Fruit fly (Drosophila melanogaster) whole organism, wandering third instar larva: Measurements from ENCODE around the gene S-Lap1.

Source experiments
- br ChIP-seq: fragments of 200-800 bp; sonication (Bioruptor generic); optimal IDR thresholded peaks from 2 replicates; lab custom pipeline; 2016; ENCODE audit warnings: missing biosample characterization, missing genetic modification characterization
- fru ChIP-seq: fragments of 200-800 bp; sonication (Bioruptor generic); optimal IDR thresholded peaks from 3 replicates; lab custom pipeline; 2016; ENCODE audit warnings: missing biosample characterization, mild to moderate bottlenecking, missing genetic modification characterization
- jim ChIP-seq: fragments of 175-275, 200-325 bp; sonication (Bioruptor generic); optimal IDR thresholded peaks from 2 replicates; lab custom pipeline; 2016; ENCODE audit warnings: missing biosample characterization, mild to moderate bottlenecking, missing genetic modification characterization
- lola ChIP-seq: fragments of >200 bp; optimal IDR thresholded peaks from 2 replicates; lab custom pipeline; 2017; ENCODE audit warnings: missing biosample characterization, missing genetic modification characterization
- pan ChIP-seq: fragments of >200 bp; optimal IDR thresholded peaks from 2 replicates; lab custom pipeline; 2017
- sage ChIP-seq: fragments of 200-800 bp; sonication (Bioruptor generic); optimal IDR thresholded peaks from 2 replicates; lab custom pipeline; 2016; ENCODE audit warnings: missing biosample characterization, mild to moderate bottlenecking, missing genetic modification characterization

DNA sequence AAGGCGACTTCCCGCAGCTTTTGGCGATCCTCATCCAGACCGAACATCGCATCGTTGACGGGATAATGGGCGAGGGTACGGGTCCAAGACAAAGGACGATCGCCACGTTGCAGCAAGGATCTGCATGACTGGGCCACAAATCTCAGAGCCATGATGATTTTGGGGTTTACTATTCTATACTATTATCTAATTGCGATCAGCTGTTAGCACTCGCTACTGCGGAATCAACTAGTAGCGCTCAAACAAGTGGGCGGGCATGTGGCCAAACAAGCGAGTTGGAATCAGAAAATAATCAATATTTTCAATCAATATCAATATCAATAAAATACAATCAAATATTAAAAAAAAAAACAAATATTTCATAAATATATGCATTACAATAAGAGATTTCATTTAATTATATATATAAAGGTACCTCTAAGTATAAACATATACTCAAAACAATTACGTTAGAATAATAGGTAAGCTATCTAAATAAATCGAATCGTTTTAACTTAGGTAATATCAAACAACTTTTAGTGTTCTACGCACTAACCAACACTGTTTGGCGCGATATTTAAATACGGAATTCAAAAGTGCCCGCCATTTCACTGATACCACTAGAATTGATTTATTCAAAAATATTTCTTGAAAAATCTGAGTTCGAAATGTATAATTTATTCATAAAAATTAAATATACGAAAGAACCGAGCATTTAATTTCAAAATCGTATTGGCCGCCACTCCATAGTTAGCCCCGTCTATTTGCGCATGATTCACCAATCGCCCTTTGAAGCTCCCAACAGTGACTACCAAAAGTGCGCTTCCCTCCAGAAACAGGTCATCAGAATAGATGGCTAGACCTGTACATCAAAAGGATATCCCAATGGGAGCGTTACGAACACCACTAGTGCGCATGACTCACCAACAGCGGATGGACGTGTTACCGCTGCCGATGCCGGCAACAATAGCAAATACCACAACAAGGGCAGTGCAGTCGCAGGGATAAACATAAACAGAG, 40.9 kb upstream of the S-Lap1 start, which contains the start of the genes CG6638 and CG43078:
- no peak for TF ChIP-seq fru (GFP tag; lab: Kevin White, UChicago)
- TF ChIP-seq sage = no peak
- TF ChIP-seq lola (GFP tag; lab: Kevin White, UChicago) = no peak
- TF ChIP-seq br = no peak
- TF ChIP-seq pan (lab: Kevin White, UChicago) = no peak
- TF ChIP-seq jim (GFP tag; lab: Kevin White, UChicago) = no peak
